Fruit fly (Drosophila melanogaster) S2 (cell line): ENCODE data around the gene CG45764.
"Not testable (repeated sequence)": the region's sequence is repeated elsewhere in the genome, so short reads cannot be mapped to it uniquely, and the experiment has no call there.

Experiments
- CG8478 ChIP-seq: fragments of >200 bp; optimal IDR thresholded peaks from 2 replicates; lab custom pipeline; 2018
- CTCF ChIP-seq, 2 experiments: fragments of >200 bp; optimal IDR thresholded peaks; 2 replicates each; lab custom pipeline; 2018

Gene CG45764

DNA sequence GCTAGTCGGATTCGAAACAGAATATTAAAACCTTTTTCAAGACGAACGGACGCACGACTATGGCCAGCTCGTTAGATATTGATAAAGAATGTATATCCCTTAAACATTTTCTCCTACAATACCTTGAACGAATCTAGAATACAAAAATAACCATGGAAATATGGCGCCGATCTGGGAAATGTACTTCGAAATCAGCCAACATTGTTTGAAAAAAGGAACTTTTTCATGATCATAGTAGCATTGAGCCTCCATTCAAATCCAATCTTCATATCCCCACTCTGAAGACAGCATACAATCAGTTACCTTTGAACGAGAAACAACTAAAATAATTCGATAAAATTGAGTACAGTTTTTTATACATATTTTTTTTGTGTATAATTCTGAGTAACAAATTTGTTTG lies at the start of gene CG45764:
Gene CG45764, plus strand, starts transcription at position 301 of the 400 bp plus-strand sequence.
- TF ChIP-seq CTCF (optimal IDR thresholded peaks at IDR 0.05; lab: Kevin White, UChicago); CG8478 (lab: Kevin White, UChicago): not testable (repeated sequence)

- TF ChIP-seq CG8478 (lab: Kevin White, UChicago); CTCF (optimal IDR thresholded peaks at IDR 0.05; lab: Kevin White, UChicago): not testable (repeated sequence)
Observed at dm6 chrY:3253257-3253656, 35.8 kb upstream of the CG45764 start, which contains the start of gene CG46192. Gene CG46192 (minus strand): TSS chrY:3253357.

- not testable (repeated sequence) for TF ChIP-seq CTCF (optimal IDR thresholded peaks at IDR 0.05; lab: Kevin White, UChicago); CG8478 (lab: Kevin White, UChicago)
Observed at dm6 chrY:3262880-3263279, 26.1 kb upstream of the CG45764 start, which contains the start of gene CG46193. Gene CG46193 (plus strand): TSS chrY:3263180.

- TF ChIP-seq CTCF (optimal IDR thresholded peaks at IDR 0.05; lab: Kevin White, UChicago); CG8478 (lab: Kevin White, UChicago): not testable (repeated sequence)
Observed at dm6 chrY:3284639-3285038, 4.4 kb upstream of the CG45764 start, which contains the start of gene Mst77Y-4. Gene Mst77Y-4 (plus strand): TSS chrY:3284939.
